Fruit fly (Drosophila melanogaster): Measurements from ENCODE around the gene CG4267.

The CG4267 gene

DNA sequence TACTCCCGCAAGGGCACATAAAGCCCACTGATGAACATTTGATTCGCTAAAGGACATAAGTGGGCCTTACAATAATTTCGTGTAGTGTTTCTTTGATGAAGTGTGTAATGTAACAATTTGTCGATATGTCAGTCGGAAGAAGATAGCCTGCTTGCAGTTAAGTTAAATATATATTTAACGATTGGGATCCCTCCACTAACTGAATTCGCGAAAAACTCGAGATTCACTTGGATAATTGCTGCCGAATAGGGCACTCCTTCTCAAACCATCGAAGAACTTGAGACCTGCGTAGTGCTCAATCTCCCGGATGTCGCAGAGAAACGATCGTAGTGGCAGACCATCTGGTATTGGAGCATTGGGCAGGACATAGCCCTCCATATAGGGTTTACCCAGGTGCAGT lies 4.0 kb upstream of the CG4267 start, which contains the start of gene Tengl3:
Gene Tengl3 (minus strand): TSS at position 101 of the 400 bp plus-strand sequence.
- TF ChIP-seq Clk (GFP tag; optimal IDR thresholded peaks at IDR 0.05), result no peak

DNA sequence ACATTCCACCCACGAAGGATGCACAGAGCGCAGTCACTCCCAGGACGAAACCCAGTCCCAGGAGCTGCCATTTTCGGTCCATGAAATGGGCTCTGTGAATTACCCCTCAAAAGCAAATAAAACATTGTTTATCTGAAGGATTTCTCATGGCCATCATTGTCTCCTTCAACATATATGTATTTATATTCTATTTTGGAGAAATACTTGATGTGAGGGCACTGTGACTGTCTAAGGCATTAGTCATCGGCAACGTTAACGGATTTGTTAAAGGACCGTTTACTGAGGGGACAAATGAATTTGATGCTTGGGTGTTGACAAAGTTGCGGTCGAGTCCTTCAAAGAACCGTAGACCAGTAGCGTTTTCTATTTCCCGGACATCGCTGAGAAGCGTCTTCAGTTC lies 2.9 kb upstream of the CG4267 start, which contains the start of gene Tengl2:
Gene Tengl2 (minus strand): TSS at position 101 of the 400 bp plus-strand sequence.
- no peak for TF ChIP-seq pad (GFP tag; optimal IDR thresholded peaks at IDR 0.05)
- TF ChIP-seq Hr96 (GFP tag; optimal IDR thresholded peaks at IDR 0.05), result no peak
- TF ChIP-seq CG14711 (tag; optimal IDR thresholded peaks at IDR 0.05), result no peak
- no peak for TF ChIP-seq bab1 (GFP tag; optimal IDR thresholded peaks at IDR 0.05)
- TF ChIP-seq Crg-1 (GFP tag; optimal IDR thresholded peaks at IDR 0.05), result no peak
- TF ChIP-seq toe (GFP tag; optimal IDR thresholded peaks at IDR 0.05), result no peak
- no peak for TF ChIP-seq CG12768 (GFP tag; optimal IDR thresholded peaks at IDR 0.05)
- TF ChIP-seq CG11617 (GFP tag; optimal IDR thresholded peaks at IDR 0.05), result no peak
- no peak for TF ChIP-seq tj (GFP tag; optimal IDR thresholded peaks at IDR 0.05)
- no peak for TF ChIP-seq CG7045 (GFP tag; optimal IDR thresholded peaks at IDR 0.05)
- TF ChIP-seq Clk (GFP tag; optimal IDR thresholded peaks at IDR 0.05), result no peak
- no peak for TF ChIP-seq cnc (optimal IDR thresholded peaks at IDR 0.05)

DNA sequence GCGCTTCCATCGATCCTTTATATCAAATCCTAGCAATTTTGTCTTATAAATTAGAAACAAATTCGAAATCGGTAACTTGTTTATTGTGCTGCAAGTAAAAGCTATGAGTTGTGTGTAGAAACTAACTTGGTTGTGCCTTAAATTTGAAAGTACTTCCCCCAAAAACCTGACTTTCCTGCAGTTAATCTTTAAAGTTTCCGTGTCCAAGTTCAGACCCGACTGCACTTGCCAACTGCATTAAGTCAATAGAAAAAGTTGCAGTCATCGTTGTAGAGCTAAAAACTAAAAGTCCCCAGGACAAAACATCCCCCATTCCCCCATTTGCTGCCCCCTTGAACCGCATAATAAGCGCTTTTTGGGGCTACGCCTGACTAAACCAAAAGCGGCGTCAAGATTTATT lies 1.7 kb upstream of the CG4267 start, which contains the start of gene Tengl1:
Gene Tengl1 (minus strand): TSS at position 101 of the 400 bp plus-strand sequence.
- TF ChIP-seq Clk (GFP tag; optimal IDR thresholded peaks at IDR 0.05) (no peak), Hr96 (GFP tag; optimal IDR thresholded peaks at IDR 0.05) (no peak), cic (GFP tag; optimal IDR thresholded peaks at IDR 0.05) (no peak), CG11617 (GFP tag; optimal IDR thresholded peaks at IDR 0.05) (no peak), tj (GFP tag; optimal IDR thresholded peaks at IDR 0.05) (no peak), bab1 (GFP tag; optimal IDR thresholded peaks at IDR 0.05) (no peak), kay (GFP tag; ENCODE audit: borderline replicate concordance) (no peak), CG1620 (GFP tag; optimal IDR thresholded peaks at IDR 0.05) (no peak), cnc (optimal IDR thresholded peaks at IDR 0.05) (no peak), Crg-1 (GFP tag; optimal IDR thresholded peaks at IDR 0.05) (no peak), CG7101 (tag; optimal IDR thresholded peaks at IDR 0.05) (no peak), toe (GFP tag; optimal IDR thresholded peaks at IDR 0.05) (no peak), CG14711 (tag; optimal IDR thresholded peaks at IDR 0.05) (no peak)

DNA sequence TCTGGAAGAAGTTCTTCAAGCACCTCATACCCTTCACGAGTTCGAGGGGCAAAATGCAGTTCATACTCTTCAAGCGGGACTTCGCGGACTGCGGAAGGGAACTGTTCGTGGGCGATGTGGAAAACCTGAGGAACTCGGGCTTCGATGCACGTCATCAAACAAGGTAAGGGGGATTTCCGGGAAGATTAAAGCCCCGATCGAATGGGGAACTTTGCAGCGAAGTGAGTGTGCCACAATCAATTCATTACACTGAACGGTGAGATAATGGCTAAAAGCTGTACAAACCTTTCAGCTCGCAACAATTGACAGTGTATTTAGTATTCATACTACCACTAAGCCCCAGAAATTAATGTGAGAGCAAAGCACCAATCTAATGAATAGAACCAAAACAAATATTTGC lies 605 bp downstream of the CG4267 start:
- TF ChIP-seq toe (GFP tag; optimal IDR thresholded peaks at IDR 0.05) (no peak), Hr96 (GFP tag; optimal IDR thresholded peaks at IDR 0.05) (no peak), cic (GFP tag; optimal IDR thresholded peaks at IDR 0.05) (no peak), bab1 (GFP tag; optimal IDR thresholded peaks at IDR 0.05) (no peak), CG5204 (GFP tag; optimal IDR thresholded peaks at IDR 0.05) (no peak), CG11617 (GFP tag; optimal IDR thresholded peaks at IDR 0.05) (no peak), CG33017 (tag; optimal IDR thresholded peaks at IDR 0.05) (no peak), ovo (GFP tag; optimal IDR thresholded peaks at IDR 0.05) (no peak), CG7101 (tag; optimal IDR thresholded peaks at IDR 0.05) (no peak), pad (GFP tag; optimal IDR thresholded peaks at IDR 0.05) (no peak), Clk (GFP tag; optimal IDR thresholded peaks at IDR 0.05) (no peak), CG7045 (GFP tag; optimal IDR thresholded peaks at IDR 0.05) (no peak), kay (GFP tag; ENCODE audit: borderline replicate concordance) (no peak), tj (GFP tag; optimal IDR thresholded peaks at IDR 0.05) (no peak), CG14711 (tag; optimal IDR thresholded peaks at IDR 0.05) (no peak), CG12768 (GFP tag; optimal IDR thresholded peaks at IDR 0.05) (no peak), Mnt (GFP tag; optimal IDR thresholded peaks at IDR 0.05) (no peak), Crg-1 (GFP tag; optimal IDR thresholded peaks at IDR 0.05) (no peak), cnc (optimal IDR thresholded peaks at IDR 0.05) (no peak), CG1620 (GFP tag; optimal IDR thresholded peaks at IDR 0.05) (no peak)

DNA sequence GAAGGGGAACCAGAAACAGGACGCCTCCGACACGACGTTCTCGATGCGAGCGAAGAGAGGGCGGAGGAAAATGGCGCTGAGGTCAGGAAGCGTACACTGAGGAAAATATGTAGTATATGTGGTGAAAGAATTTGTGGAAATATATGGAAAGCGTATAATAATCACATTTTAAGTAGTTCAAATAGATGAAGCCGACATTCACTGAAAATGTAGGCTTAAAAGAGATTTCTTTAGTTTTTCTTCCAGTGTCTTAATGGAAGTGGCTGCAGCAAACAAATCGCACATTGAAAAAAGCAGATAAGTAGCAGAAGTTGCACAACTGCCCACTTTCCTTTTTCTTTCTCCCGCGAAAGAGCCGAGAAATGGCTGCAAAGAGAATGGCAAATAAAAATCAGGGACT lies 7.4 kb downstream of the CG4267 start:
- TF ChIP-seq ovo (GFP tag; optimal IDR thresholded peaks at IDR 0.05) (no peak), bab1 (GFP tag; optimal IDR thresholded peaks at IDR 0.05) (no peak), CG5204 (GFP tag; optimal IDR thresholded peaks at IDR 0.05) (no peak), pad (GFP tag; optimal IDR thresholded peaks at IDR 0.05) (no peak), toe (GFP tag; optimal IDR thresholded peaks at IDR 0.05) (no peak), Crg-1 (GFP tag; optimal IDR thresholded peaks at IDR 0.05) (no peak), cnc (optimal IDR thresholded peaks at IDR 0.05) (no peak), CG33017 (tag; optimal IDR thresholded peaks at IDR 0.05) (no peak), CG11617 (GFP tag; optimal IDR thresholded peaks at IDR 0.05) (no peak), tj (GFP tag; optimal IDR thresholded peaks at IDR 0.05) (no peak), kay (GFP tag; ENCODE audit: borderline replicate concordance) (no peak), Mnt (GFP tag; optimal IDR thresholded peaks at IDR 0.05) (no peak), CG14711 (tag; optimal IDR thresholded peaks at IDR 0.05) (no peak), CG1620 (GFP tag; optimal IDR thresholded peaks at IDR 0.05) (no peak), CG7045 (GFP tag; optimal IDR thresholded peaks at IDR 0.05) (no peak), Hr96 (GFP tag; optimal IDR thresholded peaks at IDR 0.05) (no peak), CG12768 (GFP tag; optimal IDR thresholded peaks at IDR 0.05) (no peak), Clk (GFP tag; optimal IDR thresholded peaks at IDR 0.05) (no peak)

DNA sequence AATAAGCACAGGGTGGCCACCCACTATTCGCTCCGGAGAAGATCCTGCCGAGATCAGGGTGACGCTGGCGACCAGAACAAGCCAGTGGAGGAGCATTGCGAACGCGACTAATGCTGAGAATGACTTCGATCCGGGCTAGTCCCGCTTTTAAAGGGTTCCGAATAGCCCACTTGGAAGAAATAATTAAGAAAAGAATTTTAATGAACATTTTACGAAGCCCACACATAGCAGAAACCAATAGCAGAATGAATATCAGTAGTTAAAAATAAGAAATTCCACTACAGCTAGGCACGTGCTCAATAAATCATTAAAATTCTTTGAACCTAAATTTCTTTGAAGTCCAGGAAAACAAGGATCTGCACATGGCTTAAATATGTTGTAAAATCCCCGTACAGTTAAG lies 9.0 kb downstream of the CG4267 start, which contains the start of gene Ser12:
Gene Ser12 (minus strand): TSS at position 101 of the 400 bp plus-strand sequence.
- TF ChIP-seq Crg-1 (GFP tag; optimal IDR thresholded peaks at IDR 0.05) (no peak), toe (GFP tag; optimal IDR thresholded peaks at IDR 0.05) (no peak), CG12768 (GFP tag; optimal IDR thresholded peaks at IDR 0.05) (no peak), cic (GFP tag; optimal IDR thresholded peaks at IDR 0.05) (no peak), bab1 (GFP tag; optimal IDR thresholded peaks at IDR 0.05) (no peak), Mnt (GFP tag; optimal IDR thresholded peaks at IDR 0.05) (no peak), CG11617 (GFP tag; optimal IDR thresholded peaks at IDR 0.05) (no peak), CG5204 (GFP tag; optimal IDR thresholded peaks at IDR 0.05) (no peak), cnc (optimal IDR thresholded peaks at IDR 0.05) (no peak), Hr96 (GFP tag; optimal IDR thresholded peaks at IDR 0.05) (no peak), CG1620 (GFP tag; optimal IDR thresholded peaks at IDR 0.05) (no peak)
